Fruit fly (Drosophila melanogaster) whole organism, pupa: ENCODE measurements around the gene Cpr65Ax1.

Source experiments
- CG10348 ChIP-seq: fragments of 200-800 bp; sonication (Bioruptor generic); IDR thresholded peaks from 2 replicates; pipeline ENCODE4 v1.3.6; 2022; ENCODE audit warnings: missing biosample characterization, missing genetic modification characterization
- CG17806 ChIP-seq: fragments of 200-800 bp; sonication (Bioruptor generic); optimal IDR thresholded peaks from 2 replicates; lab custom pipeline; 2018; ENCODE audit warnings: missing biosample characterization, mild to moderate bottlenecking, missing genetic modification characterization, moderate library complexity
- EcR ChIP-seq: fragments of 200-800 bp; sonication (Bioruptor generic); optimal IDR thresholded peaks from 3 replicates; lab custom pipeline; 2019; ENCODE audit warnings: missing biosample characterization, missing genetic modification characterization, mild to moderate bottlenecking, moderate library complexity, missing genetic modification reagents

dm6 chr3L:6116881-6117280, 30.9 kb downstream of the Cpr65Ax1 start:
- TF ChIP-seq CG10348 (GFP tag; lab: Robert Waterston, UW) (no peak), CG17806 (tag; lab: Kevin White, UChicago) (no peak), EcR (no peak)
